Worm (Caenorhabditis elegans): ENCODE data around the gene Y116A8C.27.

Y116A8C.27 gene

DNA sequence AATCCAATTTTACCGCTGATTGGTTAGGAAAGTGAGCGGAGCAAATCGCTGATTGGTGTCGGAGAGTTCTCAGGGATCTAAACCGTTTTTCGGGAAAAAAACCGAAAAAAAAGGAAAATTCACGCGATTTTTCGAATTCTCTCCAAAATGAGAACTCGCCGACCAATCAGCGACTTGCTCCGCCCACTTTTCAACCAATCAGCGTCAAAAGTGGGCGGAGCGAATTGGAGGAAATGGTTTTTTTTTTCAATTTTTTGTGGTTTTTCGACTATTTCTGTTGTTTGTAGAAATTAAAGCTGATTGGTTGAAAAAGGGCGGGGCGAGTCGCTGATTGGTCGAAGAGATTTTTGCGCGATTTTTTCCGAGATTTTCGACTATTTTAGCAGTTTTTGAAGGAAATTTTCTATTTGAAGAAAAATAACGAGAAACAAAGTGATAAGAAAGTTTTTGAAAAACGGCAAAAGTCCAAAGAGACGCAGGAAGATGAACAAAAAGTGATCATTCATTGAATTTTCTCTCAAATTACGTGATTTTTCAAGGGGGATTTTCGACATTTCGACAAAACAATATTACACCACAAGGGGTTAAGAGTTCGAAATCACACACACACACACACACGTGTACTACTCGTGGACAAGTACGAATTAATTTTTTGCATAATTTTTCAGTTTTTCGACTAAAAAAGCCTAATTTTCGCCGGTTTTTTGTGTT, 4.7 kb upstream of the Y116A8C.27 start:
- no peak for TF ChIP-seq snpc-4 (tag; optimal IDR thresholded peaks at IDR 0.05)
- TF ChIP-seq nhr-28 (tag; optimal IDR thresholded peaks at IDR 0.05): no peak
- no peak for TF ChIP-seq pha-4 (tag; optimal IDR thresholded peaks at IDR 0.05)
- TF ChIP-seq lsy-2 (tag; optimal IDR thresholded peaks at IDR 0.05): no peak
- no peak for TF ChIP-seq zip-8 (tag; optimal IDR thresholded peaks at IDR 0.05)
- no peak for TF ChIP-seq cnd-1 (tag; optimal IDR thresholded peaks at IDR 0.05)

DNA sequence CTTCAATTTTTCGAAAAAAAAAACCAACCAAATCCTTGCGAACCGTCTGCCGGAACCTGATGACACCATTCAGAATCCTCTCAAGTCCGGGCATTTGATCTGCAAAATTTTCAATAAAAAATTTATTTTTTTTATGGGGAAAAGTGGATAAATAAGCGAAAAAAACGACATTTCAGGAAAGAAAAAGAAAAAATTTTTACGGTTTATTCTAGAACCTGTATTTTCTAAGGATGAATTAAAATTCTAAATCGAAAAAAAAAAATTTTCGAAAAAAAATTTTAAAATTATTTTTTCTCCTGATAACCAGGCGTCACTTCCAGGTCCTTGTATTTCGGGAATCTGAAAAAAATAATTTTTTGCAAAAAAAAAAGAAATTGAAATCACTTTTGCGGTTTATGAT, 4.1 kb upstream of the Y116A8C.27 start, which contains the start of gene bca-2:
TSS of gene bca-2 (minus strand) at position 101 of the 400 bp plus-strand sequence.
- TF ChIP-seq elt-3 (tag; optimal IDR thresholded peaks at IDR 0.05) (no peak), flh-1 (GFP tag; optimal IDR thresholded peaks at IDR 0.05) (no peak), nhr-2 (tag; optimal IDR thresholded peaks at IDR 0.05) (no peak), sem-2 (GFP tag; optimal IDR thresholded peaks at IDR 0.05) (no peak), sptf-1 (tag; optimal IDR thresholded peaks at IDR 0.05) (no peak)

DNA sequence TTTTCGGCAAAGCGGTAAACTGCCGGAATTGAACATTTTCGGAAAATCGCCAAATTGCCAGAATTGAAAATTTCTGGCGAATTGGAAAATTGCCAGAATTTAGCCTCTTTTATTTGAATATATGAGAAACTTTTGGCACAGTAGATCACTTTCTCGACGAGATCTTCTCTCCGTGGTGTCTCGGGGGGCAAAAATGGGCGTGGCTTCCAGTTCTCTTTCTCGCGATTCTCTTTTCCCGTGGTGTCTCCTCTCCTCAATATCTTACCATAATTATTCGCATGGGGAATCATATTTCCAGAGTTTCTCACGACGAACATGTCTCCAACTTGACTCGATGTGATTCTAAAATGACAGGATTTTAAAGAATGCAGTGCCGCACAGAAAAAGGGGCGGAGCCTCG, 3.0 kb upstream of the Y116A8C.27 start:
- TF ChIP-seq ceh-39 (tag; optimal IDR thresholded peaks at IDR 0.05) (no peak), cnd-1 (tag; optimal IDR thresholded peaks at IDR 0.05) (peak; percentile 30), sptf-1 (tag; optimal IDR thresholded peaks at IDR 0.05) (peak; percentile 18)

DNA sequence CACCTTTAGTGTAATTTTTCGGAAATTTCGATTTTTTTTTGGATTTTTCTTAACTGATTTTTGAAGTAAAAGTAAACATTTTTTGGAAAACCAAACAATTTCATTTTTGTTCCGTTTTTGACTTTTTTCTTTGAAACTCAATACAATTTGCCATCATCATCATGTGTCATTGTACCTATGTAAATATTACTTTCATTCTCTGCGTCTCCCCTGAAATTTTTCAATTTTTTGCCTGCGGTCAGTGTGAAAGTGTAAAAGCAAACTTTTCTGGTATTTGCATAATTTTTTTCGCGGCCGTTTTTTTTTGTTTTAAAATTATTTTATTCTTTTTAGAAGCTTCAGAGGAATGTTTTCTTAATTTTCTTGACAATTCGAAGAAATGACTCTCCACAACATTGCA, 2.4 kb downstream of the Y116A8C.27 start, which contains the start of gene Y116A8C.29:
TSS of gene Y116A8C.29 (plus strand) at position 328 of the 400 bp plus-strand sequence.
- TF ChIP-seq ceh-39 (tag; optimal IDR thresholded peaks at IDR 0.05): no peak
- no peak for TF ChIP-seq unc-120 (tag; optimal IDR thresholded peaks at IDR 0.05; ENCODE audit: poor library complexity, severe bottlenecking)
- TF ChIP-seq lsy-2 (tag; optimal IDR thresholded peaks at IDR 0.05): no peak

DNA sequence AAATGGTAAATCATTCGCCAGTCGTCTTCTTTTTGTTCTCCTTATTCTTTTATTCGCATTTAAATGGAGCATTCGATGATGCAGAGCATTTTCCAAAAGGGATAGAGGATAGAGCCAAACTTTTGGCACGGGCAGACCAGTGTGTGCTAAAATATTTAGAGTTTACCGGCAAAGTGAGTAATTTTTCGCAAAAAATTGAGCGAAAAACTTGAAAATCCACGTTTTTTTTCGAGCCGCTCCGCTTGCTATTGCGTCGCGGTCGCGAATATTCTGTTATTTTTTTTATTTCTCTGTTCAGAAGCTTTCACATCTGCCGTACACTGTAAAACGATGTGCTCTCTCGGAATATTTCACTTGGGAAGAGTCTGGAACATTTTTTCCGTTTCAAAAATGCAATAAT, 7.2 kb downstream of the Y116A8C.27 start, which contains the start of gene Y116A8C.43:
TSS of gene Y116A8C.43 (plus strand) at position 3 of the 400 bp plus-strand sequence.
- TF ChIP-seq mls-2 (tag; optimal IDR thresholded peaks at IDR 0.05) (no peak), drap-1 (GFP tag; optimal IDR thresholded peaks at IDR 0.05) (no peak), ham-2 (GFP tag; optimal IDR thresholded peaks at IDR 0.05) (no peak), unc-39 (tag; optimal IDR thresholded peaks at IDR 0.05) (no peak), ceh-39 (tag; optimal IDR thresholded peaks at IDR 0.05) (no peak)

DNA sequence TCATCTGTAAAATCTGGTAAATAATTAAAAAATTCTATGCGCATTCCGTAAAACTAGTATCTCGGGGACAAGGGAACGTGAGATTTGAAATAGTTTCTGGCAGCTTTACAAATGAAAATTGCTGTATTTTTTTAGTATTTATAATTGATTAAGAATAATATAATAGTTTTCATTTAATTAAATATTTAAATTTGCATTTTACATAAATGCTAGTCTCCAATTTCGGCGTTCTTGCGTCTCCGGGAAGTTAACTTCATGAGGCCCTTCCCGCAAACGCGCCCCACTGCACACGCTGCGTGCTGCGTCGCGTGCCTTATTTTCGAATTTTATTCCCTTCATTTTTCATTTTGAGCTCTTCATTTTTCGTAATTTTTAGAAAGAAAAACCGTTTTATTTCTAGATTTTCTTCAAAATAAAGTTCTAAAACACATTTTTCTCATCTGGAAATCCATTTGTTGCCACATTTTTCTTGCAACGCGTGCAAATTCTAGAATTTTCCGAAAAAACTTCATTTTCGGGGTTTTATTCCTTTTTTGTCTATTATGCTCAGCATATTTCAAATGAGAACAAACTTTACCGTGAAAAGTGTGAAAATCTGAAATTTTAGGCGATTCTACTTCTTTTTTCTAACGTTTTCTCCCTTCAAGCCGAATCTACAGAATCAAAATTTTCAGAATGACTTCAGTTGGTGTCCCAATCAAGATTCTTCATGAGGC, 8.5 kb downstream of the Y116A8C.27 start, which contains the start of the genes snx-13 and snr-1:
TSS of gene snx-13 (minus strand) at position 55 of the 716 bp plus-strand sequence.
TSS of gene snr-1 (plus strand) at position 666 of the 716 bp plus-strand sequence.
- TF ChIP-seq nhr-28 (tag; optimal IDR thresholded peaks at IDR 0.05): no peak
- no peak for TF ChIP-seq elt-3 (tag; optimal IDR thresholded peaks at IDR 0.05)
- peak; percentile 82 for TF ChIP-seq ceh-43 (GFP tag; optimal IDR thresholded peaks at IDR 0.05)
- no peak for TF ChIP-seq nhr-2 (tag; optimal IDR thresholded peaks at IDR 0.05)
- peak; percentile 72 for TF ChIP-seq lsy-2 (tag; optimal IDR thresholded peaks at IDR 0.05)
- TF ChIP-seq mep-1 (tag; optimal IDR thresholded peaks at IDR 0.05): peak; percentile 77
- TF ChIP-seq ceh-83 (GFP tag; optimal IDR thresholded peaks at IDR 0.05): peak; percentile 90
- TF ChIP-seq unc-120 (tag; optimal IDR thresholded peaks at IDR 0.05; ENCODE audit: poor library complexity, severe bottlenecking): peak; percentile 51
- no peak for TF ChIP-seq zip-8 (tag; optimal IDR thresholded peaks at IDR 0.05)
- peak; percentile 88 for TF ChIP-seq M03D4.4 (tag; optimal IDR thresholded peaks at IDR 0.05)
- TF ChIP-seq ztf-11 (tag; optimal IDR thresholded peaks at IDR 0.05): no peak
- TF ChIP-seq sem-2 (GFP tag; optimal IDR thresholded peaks at IDR 0.05): peak; percentile 80
- peak; percentile 82 for TF ChIP-seq bed-3 (GFP tag; optimal IDR thresholded peaks at IDR 0.05)
- TF ChIP-seq unc-39 (tag; optimal IDR thresholded peaks at IDR 0.05): no peak
- TF ChIP-seq flh-1 (GFP tag; optimal IDR thresholded peaks at IDR 0.05): peak; percentile 33
- TF ChIP-seq pha-4 (tag; optimal IDR thresholded peaks at IDR 0.05): peak; percentile 50
- TF ChIP-seq lin-13 (tag; optimal IDR thresholded peaks at IDR 0.05): peak; percentile 66
- TF ChIP-seq cnd-1 (tag; optimal IDR thresholded peaks at IDR 0.05): peak; percentile 92
- peak; percentile 58 for TF ChIP-seq ceh-39 (tag; optimal IDR thresholded peaks at IDR 0.05)
- TF ChIP-seq elt-1 (tag; optimal IDR thresholded peaks at IDR 0.05; ENCODE audit: borderline replicate concordance, insufficient read depth): no peak
- peak; percentile 58 for TF ChIP-seq ham-2 (GFP tag; optimal IDR thresholded peaks at IDR 0.05)
- TF ChIP-seq mls-2 (tag; optimal IDR thresholded peaks at IDR 0.05): peak; percentile 86
- TF ChIP-seq nhr-237 (tag; optimal IDR thresholded peaks at IDR 0.05): peak; percentile 58
- peak; percentile 84 for TF ChIP-seq lin-32 (GFP tag; optimal IDR thresholded peaks at IDR 0.05)
- no peak for TF ChIP-seq blmp-1 (tag; optimal IDR thresholded peaks at IDR 0.05)
- TF ChIP-seq ces-1 (GFP tag; optimal IDR thresholded peaks at IDR 0.05): peak; percentile 71
- peak; percentile 87 for TF ChIP-seq drap-1 (GFP tag; optimal IDR thresholded peaks at IDR 0.05)
- peak; percentile 98 for TF ChIP-seq sptf-1 (tag; optimal IDR thresholded peaks at IDR 0.05)
- TF ChIP-seq tbx-8 (GFP tag; optimal IDR thresholded peaks at IDR 0.05): peak; percentile 90

Measured in whole organism, mixed stage, embryonic.